Fruit fly (Drosophila melanogaster) whole organism, embryonic: ENCODE data around the gene Bacc.

ENCODE experiments used
- CG10431 ChIP-seq: fragments of 200-800 bp; sonication (Bioruptor generic); optimal IDR thresholded peaks from 3 replicates; lab custom pipeline; 2018; ENCODE audit warnings: missing biosample characterization, mild to moderate bottlenecking, missing genetic modification characterization
- CG11247 ChIP-seq: fragments of 200-800 bp; sonication (Bioruptor generic); IDR thresholded peaks from 2 replicates; pipeline ENCODE4 v1.3.6; 2022; ENCODE audit warnings: missing biosample characterization, missing genetic modification characterization
- CG12659 ChIP-seq: fragments of 200-800 bp; sonication (Bioruptor generic); optimal IDR thresholded peaks from 3 replicates; lab custom pipeline; 2017; ENCODE audit warnings: mild to moderate bottlenecking, missing biosample characterization, missing genetic modification reagents, missing genetic modification characterization
- CG13296 ChIP-seq: fragments of 200-800 bp; sonication (Bioruptor generic); optimal IDR thresholded peaks from 3 replicates; lab custom pipeline; 2018; ENCODE audit warnings: missing biosample characterization, mild to moderate bottlenecking, missing genetic modification characterization
- CG14050 ChIP-seq: fragments of 200-800 bp; sonication (Bioruptor generic); IDR thresholded peaks from 3 replicates; pipeline ENCODE4 v1.3.6; 2022; ENCODE audit warnings: missing biosample characterization, missing genetic modification characterization
- CG14860 ChIP-seq: fragments of 200-800 bp; sonication (Bioruptor generic); IDR thresholded peaks from 3 replicates; pipeline ENCODE4 v1.3.6; 2022; ENCODE audit warnings: missing biosample characterization, missing genetic modification characterization; ENCODE audit not compliant: partially characterized antibody
- CG17912 ChIP-seq: fragments of 200-800 bp; sonication (Bioruptor generic); optimal IDR thresholded peaks from 2 replicates; lab custom pipeline; 2018; ENCODE audit warnings: missing biosample characterization, mild to moderate bottlenecking, missing genetic modification characterization
- CG31224 ChIP-seq: fragments of 200-800 bp; sonication (Bioruptor generic); IDR thresholded peaks from 2 replicates; pipeline ENCODE4 v1.3.6; 2022; ENCODE audit warnings: missing biosample characterization, missing genetic modification characterization
- CG31365 ChIP-seq: fragments of 200-800 bp; sonication (Bioruptor generic); optimal IDR thresholded peaks from 2 replicates; lab custom pipeline; 2018; ENCODE audit warnings: missing biosample characterization, mild to moderate bottlenecking, missing genetic modification characterization
- CG3838 ChIP-seq: fragments of 200-800 bp; sonication (Bioruptor generic); optimal IDR thresholded peaks from 3 replicates; lab custom pipeline; 2016; ENCODE audit warnings: missing biosample characterization, missing genetic modification characterization
- CG42726 ChIP-seq: fragments of 200-800 bp; sonication (Bioruptor generic); IDR thresholded peaks from 2 replicates; pipeline ENCODE4 v1.3.6; 2022; ENCODE audit warnings: missing biosample characterization, missing genetic modification characterization; ENCODE audit not compliant: partially characterized antibody
- CG4328 ChIP-seq: fragments of 200-800 bp; sonication (Bioruptor generic); optimal IDR thresholded peaks from 3 replicates; lab custom pipeline; 2017; ENCODE audit warnings: missing biosample characterization, missing genetic modification reagents, missing genetic modification characterization
- CG43689 ChIP-seq: fragments of 200-800 bp; sonication (Bioruptor generic); IDR thresholded peaks from 2 replicates; pipeline ENCODE4 v1.3.6; 2022; ENCODE audit warnings: missing biosample characterization, missing genetic modification characterization
- CG4424 ChIP-seq: fragments of 200-800 bp; sonication (Bioruptor generic); optimal IDR thresholded peaks from 3 replicates; lab custom pipeline; 2016; ENCODE audit warnings: missing biosample characterization, missing genetic modification characterization
- CG4820 ChIP-seq: fragments of 200-800 bp; sonication (Bioruptor generic); optimal IDR thresholded peaks from 3 replicates; lab custom pipeline; 2016; ENCODE audit warnings: missing biosample characterization, missing genetic modification characterization
- CG6272 ChIP-seq: fragments of 200-800 bp; sonication (Bioruptor generic); IDR thresholded peaks from 2 replicates; pipeline ENCODE4 v1.3.6; 2022; ENCODE audit warnings: missing biosample characterization, missing genetic modification characterization
- CG6683 ChIP-seq: fragments of 200-800 bp; sonication (Bioruptor generic); optimal IDR thresholded peaks from 2 replicates; lab custom pipeline; 2017; ENCODE audit warnings: missing biosample characterization, mild to moderate bottlenecking, missing genetic modification characterization, missing genetic modification reagents
- CG6791 ChIP-seq: fragments of 200-800 bp; sonication (Bioruptor generic); IDR thresholded peaks from 3 replicates; pipeline ENCODE4 v1.3.6; 2022; ENCODE audit warnings: missing biosample characterization, missing genetic modification characterization; ENCODE audit not compliant: partially characterized antibody
- CG8290 ChIP-seq, 3 experiments: fragments of 200-800 bp; sonication (Bioruptor generic); optimal IDR thresholded peaks; 2 replicates each; lab custom pipeline; 2016 to 2019; ENCODE audit warnings: missing biosample characterization in 3 of 3, missing genetic modification characterization in 3 of 3, mild to moderate bottlenecking in 2 of 3, moderate library complexity in 1 of 3
- CrebB ChIP-seq: fragments of 200-800 bp; sonication (Bioruptor generic); optimal IDR thresholded peaks from 3 replicates; lab custom pipeline; 2018; ENCODE audit warnings: missing biosample characterization, mild to moderate bottlenecking, missing genetic modification characterization
- Deaf1 ChIP-seq: fragments of 200-800 bp; optimal IDR thresholded peaks from 3 replicates; lab custom pipeline; 2019; ENCODE audit warnings: missing biosample characterization, mild to moderate bottlenecking, missing genetic modification characterization, moderate library complexity
- Dll ChIP-seq: fragments of 200-800 bp; sonication (Bioruptor generic); IDR thresholded peaks from 4 replicates; pipeline ENCODE4 v1.3.6; 2022; ENCODE audit warnings: missing biosample characterization, missing genetic modification characterization; ENCODE audit not compliant: partially characterized antibody
- Gsc ChIP-seq: fragments of 200-800 bp; sonication (Bioruptor generic); IDR thresholded peaks from 2 replicates; pipeline ENCODE4 v1.3.6; 2022; ENCODE audit warnings: missing biosample characterization, missing genetic modification characterization
- HmgD ChIP-seq: fragments of 200-800 bp; sonication (Bioruptor generic); optimal IDR thresholded peaks from 3 replicates; lab custom pipeline; 2016; ENCODE audit warnings: missing biosample characterization, missing genetic modification characterization
- Hr3 ChIP-seq: fragments of 200-800 bp; sonication (Bioruptor generic); optimal IDR thresholded peaks from 3 replicates; lab custom pipeline; 2016; ENCODE audit warnings: missing biosample characterization, missing genetic modification characterization
- Jarid2 ChIP-seq: fragments of 200-800 bp; sonication (Bioruptor generic); optimal IDR thresholded peaks from 3 replicates; lab custom pipeline; 2017; ENCODE audit warnings: mild to moderate bottlenecking, missing biosample characterization, missing genetic modification reagents, missing genetic modification characterization
- Mes4 ChIP-seq: fragments of 200-800 bp; sonication (Bioruptor generic); optimal IDR thresholded peaks from 2 replicates; lab custom pipeline; 2016; ENCODE audit warnings: missing biosample characterization, missing genetic modification characterization
- NC2β ChIP-seq: fragments of 200-800 bp; sonication (Bioruptor generic); optimal IDR thresholded peaks from 2 replicates; lab custom pipeline; 2016; ENCODE audit warnings: missing biosample characterization, missing genetic modification characterization
- NFAT ChIP-seq: fragments of 200-800 bp; sonication (Bioruptor generic); IDR thresholded peaks from 2 replicates; pipeline ENCODE4 v1.3.6; 2022; ENCODE audit warnings: missing biosample characterization, missing genetic modification characterization
- Nf-YB ChIP-seq: fragments of 200-800 bp; sonication (Bioruptor generic); optimal IDR thresholded peaks from 3 replicates; lab custom pipeline; 2019; ENCODE audit warnings: missing biosample characterization, mild to moderate bottlenecking, missing genetic modification characterization, moderate library complexity
- Rfx ChIP-seq: fragments of 200-800 bp; sonication (Bioruptor generic); IDR thresholded peaks from 2 replicates; pipeline ENCODE4 v1.3.6; 2022; ENCODE audit warnings: missing biosample characterization, missing genetic modification characterization
- Rx ChIP-seq: fragments of 200-800 bp; sonication (Bioruptor generic); IDR thresholded peaks from 2 replicates; pipeline ENCODE4 v1.3.6; 2022; ENCODE audit warnings: missing biosample characterization, missing genetic modification characterization
- Taf1 ChIP-seq: fragments of 200-800 bp; sonication (Bioruptor generic); IDR thresholded peaks from 2 replicates; pipeline ENCODE4 v1.3.6; 2022; ENCODE audit warnings: missing biosample characterization, missing genetic modification characterization
- abd-A ChIP-seq: fragments of 200-800 bp; sonication (Bioruptor generic); optimal IDR thresholded peaks from 3 replicates; lab custom pipeline; 2019; ENCODE audit warnings: missing biosample characterization, mild to moderate bottlenecking, missing genetic modification characterization, moderate library complexity
- bowl ChIP-seq: fragments of 200-800 bp; sonication (Bioruptor generic); IDR thresholded peaks from 2 replicates; pipeline ENCODE4 v1.3.6; 2022; ENCODE audit warnings: missing biosample characterization, missing genetic modification characterization
- cad ChIP-seq: fragments of >200 bp; optimal IDR thresholded peaks from 2 replicates; lab custom pipeline; 2017; ENCODE audit warnings: missing biosample characterization, missing genetic modification characterization
- cato ChIP-seq: fragments of 200-800 bp; sonication (Bioruptor generic); optimal IDR thresholded peaks from 2 replicates; lab custom pipeline; 2016; ENCODE audit warnings: missing biosample characterization, missing genetic modification characterization, borderline replicate concordance
- dm ChIP-seq: fragments of 200-800 bp; sonication (Bioruptor generic); optimal IDR thresholded peaks from 3 replicates; lab custom pipeline; 2016; ENCODE audit warnings: missing biosample characterization, missing genetic modification characterization
- emc ChIP-seq: fragments of 200-800 bp; sonication (Bioruptor generic); optimal IDR thresholded peaks from 2 replicates; lab custom pipeline; 2016; ENCODE audit warnings: missing biosample characterization, missing genetic modification characterization
- fu2 ChIP-seq: fragments of 200-800 bp; sonication (Bioruptor generic); optimal IDR thresholded peaks from 2 replicates; lab custom pipeline; 2016; ENCODE audit warnings: missing biosample characterization, missing genetic modification characterization
- gcm ChIP-seq: fragments of 200-800 bp; sonication (Bioruptor generic); optimal IDR thresholded peaks from 2 replicates; lab custom pipeline; 2019; ENCODE audit warnings: missing biosample characterization, mild to moderate bottlenecking, missing genetic modification characterization, moderate library complexity
- hb ChIP-seq: fragments of 200-800 bp; sonication (Bioruptor generic); IDR thresholded peaks from 3 replicates; pipeline ENCODE4 v1.3.6; 2022; ENCODE audit warnings: missing biosample characterization, missing genetic modification characterization; ENCODE audit not compliant: partially characterized antibody
- hbn ChIP-seq: fragments of 200-800 bp; sonication (Bioruptor generic); IDR thresholded peaks from 2 replicates; pipeline ENCODE4 v1.3.6; 2022; ENCODE audit warnings: missing biosample characterization, missing genetic modification characterization; ENCODE audit not compliant: partially characterized antibody
- kay ChIP-seq: fragments of 200-800 bp; sonication (Bioruptor generic); optimal IDR thresholded peaks from 2 replicates; lab custom pipeline; 2016; ENCODE audit warnings: missing biosample characterization, missing genetic modification characterization
- lov ChIP-seq, 2 experiments: fragments of 200-800 bp in 1 of 2; fragments of >200 bp in 1 of 2; sonication (Bioruptor generic) in 1 of 2; IDR thresholded peaks in 1 of 2; optimal IDR thresholded peaks in 1 of 2; 2 replicates in 1 of 2; 3 replicates in 1 of 2; pipeline versions ENCODE4 v1.3.6 to Lab custom; 2017 to 2022; ENCODE audit warnings: missing biosample characterization in 1 of 2, missing genetic modification characterization in 1 of 2
- prd ChIP-seq, 3 experiments: fragments of >200 bp in 2 of 3; fragments of 200-800 bp in 1 of 3; sonication (Bioruptor generic) in 1 of 3; optimal IDR thresholded peaks in 2 of 3; IDR thresholded peaks in 1 of 3; 2 replicates in 2 of 3; 3 replicates in 1 of 3; pipeline versions ENCODE4 v1.3.6 to Lab custom; 2017 to 2022; ENCODE audit warnings: missing biosample characterization in 1 of 3, missing genetic modification characterization in 1 of 3
- row ChIP-seq: fragments of 200-800 bp; sonication (Bioruptor generic); IDR thresholded peaks from 3 replicates; pipeline ENCODE4 v1.3.6; 2022; ENCODE audit warnings: missing biosample characterization, missing genetic modification characterization
- sim ChIP-seq: fragments of 200-800 bp; sonication (Bioruptor generic); IDR thresholded peaks from 2 replicates; pipeline ENCODE4 v1.3.6; 2022; ENCODE audit warnings: missing biosample characterization, missing genetic modification characterization
- tna ChIP-seq: fragments of 200-800 bp; sonication (Bioruptor generic); IDR thresholded peaks from 2 replicates; pipeline ENCODE4 v1.3.6; 2022; ENCODE audit warnings: missing biosample characterization, missing genetic modification characterization; ENCODE audit not compliant: partially characterized antibody
- trem ChIP-seq: fragments of 200-800 bp; optimal IDR thresholded peaks from 3 replicates; lab custom pipeline; 2019; ENCODE audit warnings: missing biosample characterization, mild to moderate bottlenecking, missing genetic modification characterization, moderate library complexity

Gene Bacc

dm6 chr2L:2723100-2723499, 29.1 kb upstream of the Bacc start (continued):
- TF ChIP-seq Mes4 (GFP tag; lab: Kevin White, UChicago) (no peak), CG43689 (GFP tag; lab: Robert Waterston, UW) (no peak), Rx (no peak), Rfx (GFP tag; lab: Robert Waterston, UW) (peak; percentile 65), CG31224 (GFP tag; lab: Robert Waterston, UW) (0 out of 2 replicates have a peak, but pooled peaks have one; percentile 10), NC2β (no peak), row (peak; percentile 66), Taf1 (GFP tag; lab: Robert Waterston, UW) (no peak), CG42726 (GFP tag; lab: Robert Waterston, UW) (no peak), Dll (no peak), gcm (GFP tag; lab: Kevin White, UChicago) (no peak), Gsc (GFP tag; lab: Robert Waterston, UW) (no peak), sim (GFP tag; lab: Robert Waterston, UW) (no peak), bowl (GFP tag; lab: Robert Waterston, UW) (no peak), emc (GFP tag; lab: Kevin White, UChicago) (no peak), trem (no peak), CG10431 (GFP tag; lab: Kevin White, UChicago) (no peak), CG13296 (GFP tag; lab: Kevin White, UChicago) (no peak), CG8290 (GFP tag; optimal IDR thresholded peaks at IDR 0.05; lab: Kevin White, UChicago) (no peak), CG8290 (tag; optimal IDR thresholded peaks at IDR 0.05; lab: Kevin White, UChicago) (peak in 1 of 2 experiments; percentile 63), lov (optimal IDR thresholded peaks at IDR 0.05; lab: Kevin White, UChicago) (no peak), lov (GFP tag; IDR thresholded peaks at IDR 0.05; lab: Robert Waterston, UW) (no peak), CG17912 (GFP tag; lab: Kevin White, UChicago) (no peak), Deaf1 (tag; lab: Kevin White, UChicago) (no peak), CG3838 (GFP tag; lab: Kevin White, UChicago) (no peak), hbn (GFP tag; lab: Robert Waterston, UW) (no peak), CG4820 (GFP tag; lab: Kevin White, UChicago) (no peak), cad (no peak), cato (GFP tag; lab: Kevin White, UChicago) (no peak), Hr3 (GFP tag; lab: Kevin White, UChicago) (no peak), CG14860 (GFP tag; lab: Robert Waterston, UW) (no peak), CG4424 (GFP tag; lab: Kevin White, UChicago) (no peak), CG4328 (GFP tag; lab: Kevin White, UChicago) (no peak), CG6272 (GFP tag; lab: Robert Waterston, UW) (no peak), CG6791 (no peak), CG31365 (tag; lab: Kevin White, UChicago) (no peak), CG14050 (GFP tag; lab: Robert Waterston, UW) (no peak), fu2 (no peak), CG12659 (GFP tag; lab: Kevin White, UChicago) (peak; percentile 14), NFAT (no peak), CG6683 (no peak), CrebB (tag; lab: Kevin White, UChicago) (no peak), kay (GFP tag; lab: Kevin White, UChicago) (no peak), hb (GFP tag; lab: Robert Waterston, UW) (no peak), abd-A (tag; lab: Kevin White, UChicago) (no peak), Nf-YB (GFP tag; lab: Kevin White, UChicago) (no peak), dm (GFP tag; lab: Kevin White, UChicago) (no peak), prd (optimal IDR thresholded peaks at IDR 0.05; lab: Kevin White, UChicago) (no peak), prd (GFP tag; IDR thresholded peaks at IDR 0.05; lab: Robert Waterston, UW) (peak; percentile 40; the same call in 1 of the 3 replicates), CG11247 (GFP tag; lab: Robert Waterston, UW) (no peak), tna (GFP tag; lab: Robert Waterston, UW) (no peak), Jarid2 (GFP tag; lab: Kevin White, UChicago) (no peak), HmgD (GFP tag; lab: Kevin White, UChicago) (no peak)
